Worm (Caenorhabditis elegans): ENCODE results near the gene T22C8.4.

ce11 chrII:8623396-8623795 is at the start of gene T22C8.4:
- TF ChIP-seq pqm-1 (tag; optimal IDR thresholded peaks at IDR 0.05) (no peak), fkh-8 (tag; optimal IDR thresholded peaks at IDR 0.05) (no peak), nhr-90 (tag; optimal IDR thresholded peaks at IDR 0.05; ENCODE audit: poor library complexity) (no peak), C16A3.4 (tag; optimal IDR thresholded peaks at IDR 0.05) (no peak), tbx-2 (tag; optimal IDR thresholded peaks at IDR 0.05) (no peak), unc-62 (GFP tag; optimal IDR thresholded peaks at IDR 0.05) (no peak), ama-1 (optimal IDR thresholded peaks at IDR 0.05) (no peak), mdl-1 (tag; optimal IDR thresholded peaks at IDR 0.05) (no peak), jun-1 (tag; optimal IDR thresholded peaks at IDR 0.05) (no peak), dpl-1 (GFP tag; optimal IDR thresholded peaks at IDR 0.05) (no peak), lin-13 (GFP tag; optimal IDR thresholded peaks at IDR 0.05) (no peak)

Measured in whole organism, L1 larva.